Fruit fly (Drosophila melanogaster): ENCODE results near the gene CG2865.
A peak's percentile ranks its signal among the peaks of the same experiment; 100 is the strongest.

The CG2865 gene

dm6 chrX:2269822-2270556 lies 23.2 kb downstream of the CG2865 start:
- no peak for TF ChIP-seq Dif (GFP tag; optimal IDR thresholded peaks at IDR 0.05; ENCODE audit: partially characterized antibody)
- no peak for TF ChIP-seq Rel (GFP tag; optimal IDR thresholded peaks at IDR 0.05)
- no peak for TF ChIP-seq Rel (tag; optimal IDR thresholded peaks at IDR 0.05)
- TF ChIP-seq rgr (GFP tag; optimal IDR thresholded peaks at IDR 0.05), result no peak
- TF ChIP-seq jim (GFP tag; optimal IDR thresholded peaks at IDR 0.05), result peak; percentile 73
- TF ChIP-seq CrebA (GFP tag; optimal IDR thresholded peaks at IDR 0.05; ENCODE audit: borderline replicate concordance), result no peak
- TF ChIP-seq Hr83 (GFP tag; optimal IDR thresholded peaks at IDR 0.05; ENCODE audit: poor library complexity, severe bottlenecking), result no peak
- TF ChIP-seq Abd-B (GFP tag; optimal IDR thresholded peaks at IDR 0.05), result no peak
- no peak for TF ChIP-seq woc (GFP tag; optimal IDR thresholded peaks at IDR 0.05)
- TF ChIP-seq N (GFP tag; optimal IDR thresholded peaks at IDR 0.05), result no peak
- no peak for TF ChIP-seq Jra (GFP tag; optimal IDR thresholded peaks at IDR 0.05)
- TF ChIP-seq sv (GFP tag; optimal IDR thresholded peaks at IDR 0.05), result no peak
- no peak for TF ChIP-seq lola (GFP tag; optimal IDR thresholded peaks at IDR 0.05)
- TF ChIP-seq brk (GFP tag; optimal IDR thresholded peaks at IDR 0.05), result no peak
- TF ChIP-seq ey (GFP tag; optimal IDR thresholded peaks at IDR 0.05), result peak; percentile 29
- TF ChIP-seq pan (optimal IDR thresholded peaks at IDR 0.05), result no peak
- TF ChIP-seq br (GFP tag; optimal IDR thresholded peaks at IDR 0.05), result peak; percentile 16
- TF ChIP-seq Sp1 (GFP tag; optimal IDR thresholded peaks at IDR 0.05), result peak; percentile 3
- no peak for TF ChIP-seq CG32264 (GFP tag; optimal IDR thresholded peaks at IDR 0.05)
- TF ChIP-seq OdsH (GFP tag; optimal IDR thresholded peaks at IDR 0.05), result peak; percentile 23
- TF ChIP-seq Myc (optimal IDR thresholded peaks at IDR 0.05), result no peak
- no peak for TF ChIP-seq Mio (GFP tag; optimal IDR thresholded peaks at IDR 0.05)
- no peak for TF ChIP-seq Dfd (GFP tag; optimal IDR thresholded peaks at IDR 0.05)
- TF ChIP-seq Vsx2 (GFP tag; optimal IDR thresholded peaks at IDR 0.05; ENCODE audit: partially characterized antibody), result no peak
- no peak for TF ChIP-seq GATAd (GFP tag; optimal IDR thresholded peaks at IDR 0.05)
- TF ChIP-seq CG9705 (GFP tag; optimal IDR thresholded peaks at IDR 0.05), result no peak
- TF ChIP-seq Hr78 (GFP tag; optimal IDR thresholded peaks at IDR 0.05), result no peak
- TF ChIP-seq usp (GFP tag; optimal IDR thresholded peaks at IDR 0.05), result no peak
- TF ChIP-seq sage (GFP tag; optimal IDR thresholded peaks at IDR 0.05), result no peak
- TF ChIP-seq dsf (GFP tag; optimal IDR thresholded peaks at IDR 0.05; ENCODE audit: borderline replicate concordance), result no peak
- no peak for TF ChIP-seq HLH106 (tag; optimal IDR thresholded peaks at IDR 0.05)
- TF ChIP-seq dl (GFP tag; optimal IDR thresholded peaks at IDR 0.05; ENCODE audit: insufficient read depth in 1 of 2, partially characterized antibody in 2 of 2), result no peak
- peak; percentile 30 for TF ChIP-seq psq (GFP tag; optimal IDR thresholded peaks at IDR 0.05)
- no peak for TF ChIP-seq dmrt93B (GFP tag; optimal IDR thresholded peaks at IDR 0.05)
- peak in 1 of 2 experiments; percentile 63 for TF ChIP-seq foxo (GFP tag; optimal IDR thresholded peaks at IDR 0.05)
- TF ChIP-seq fru (GFP tag; optimal IDR thresholded peaks at IDR 0.05), result peak; percentile 57
- no peak for TF ChIP-seq Hnf4 (GFP tag; optimal IDR thresholded peaks at IDR 0.05)
- TF ChIP-seq tai (GFP tag; optimal IDR thresholded peaks at IDR 0.05), result no peak
- peak; percentile 49 for TF ChIP-seq h (GFP tag; optimal IDR thresholded peaks at IDR 0.05)

dm6 chrX:2262511-2262910 lies 30.7 kb downstream of the CG2865 start, which contains the start of the genes temp and CG3071:
TSS of gene temp (minus strand) at chrX:2262515.
TSS of gene CG3071 (plus strand) at chrX:2262837.
- TF ChIP-seq fru (GFP tag; optimal IDR thresholded peaks at IDR 0.05) (peak; percentile 71), lola (GFP tag; optimal IDR thresholded peaks at IDR 0.05) (no peak), Mio (GFP tag; optimal IDR thresholded peaks at IDR 0.05) (no peak), br (GFP tag; optimal IDR thresholded peaks at IDR 0.05) (peak; percentile 59), foxo (GFP tag; optimal IDR thresholded peaks at IDR 0.05) (peak in 1 of 2 experiments; percentile 79), woc (GFP tag; optimal IDR thresholded peaks at IDR 0.05) (peak; percentile 92), brk (GFP tag; optimal IDR thresholded peaks at IDR 0.05) (no peak), dmrt93B (GFP tag; optimal IDR thresholded peaks at IDR 0.05) (peak; percentile 58), HLH106 (tag; optimal IDR thresholded peaks at IDR 0.05) (peak; percentile 80), Rel (GFP tag; optimal IDR thresholded peaks at IDR 0.05) (no peak), Rel (tag; optimal IDR thresholded peaks at IDR 0.05) (peak; percentile 39), GATAd (GFP tag; optimal IDR thresholded peaks at IDR 0.05) (no peak), CG9705 (GFP tag; optimal IDR thresholded peaks at IDR 0.05) (peak; percentile 71), tai (GFP tag; optimal IDR thresholded peaks at IDR 0.05) (no peak), jim (GFP tag; optimal IDR thresholded peaks at IDR 0.05) (no peak), ey (GFP tag; optimal IDR thresholded peaks at IDR 0.05) (peak; percentile 73), Myc (optimal IDR thresholded peaks at IDR 0.05) (peak; percentile 98), Abd-B (GFP tag; optimal IDR thresholded peaks at IDR 0.05) (no peak), psq (GFP tag; optimal IDR thresholded peaks at IDR 0.05) (peak; percentile 58), Sp1 (GFP tag; optimal IDR thresholded peaks at IDR 0.05) (peak; percentile 65), OdsH (GFP tag; optimal IDR thresholded peaks at IDR 0.05) (peak; percentile 65), Dfd (GFP tag; optimal IDR thresholded peaks at IDR 0.05) (no peak), Jra (GFP tag; optimal IDR thresholded peaks at IDR 0.05) (peak; percentile 54), Dif (GFP tag; optimal IDR thresholded peaks at IDR 0.05; ENCODE audit: partially characterized antibody) (no peak), dsf (GFP tag; optimal IDR thresholded peaks at IDR 0.05; ENCODE audit: borderline replicate concordance) (no peak), rgr (GFP tag; optimal IDR thresholded peaks at IDR 0.05) (peak; percentile 62), h (GFP tag; optimal IDR thresholded peaks at IDR 0.05) (peak; percentile 71), sv (GFP tag; optimal IDR thresholded peaks at IDR 0.05) (peak; percentile 40)

Data from whole organism, wandering third instar larva.